Worm (Caenorhabditis elegans): ENCODE data around the gene vha-15.
A peak's percentile ranks its signal among the peaks of the same experiment; 100 is the strongest.

vha-15 gene

ce11 chrX:2266777-2267176, 29.1 kb downstream of the vha-15 start:
- no peak for TF ChIP-seq snpc-4 (tag; optimal IDR thresholded peaks at IDR 0.05)
- no peak for TF ChIP-seq nhr-21 (tag; optimal IDR thresholded peaks at IDR 0.05)
- no peak for TF ChIP-seq lin-39 (tag; optimal IDR thresholded peaks at IDR 0.05)
- TF ChIP-seq nhr-77 (tag; optimal IDR thresholded peaks at IDR 0.05), result no peak
- no peak for TF ChIP-seq peb-1 (tag; optimal IDR thresholded peaks at IDR 0.05)
- TF ChIP-seq crh-2 (tag; optimal IDR thresholded peaks at IDR 0.05), result no peak
- TF ChIP-seq nhr-237 (tag; optimal IDR thresholded peaks at IDR 0.05), result no peak
- no peak for TF ChIP-seq sma-3 (GFP tag; optimal IDR thresholded peaks at IDR 0.05)
- TF ChIP-seq nhr-11 (tag; optimal IDR thresholded peaks at IDR 0.05), result no peak
- TF ChIP-seq sma-9 (GFP tag; optimal IDR thresholded peaks at IDR 0.05), result no peak
- TF ChIP-seq sma-9 (tag; optimal IDR thresholded peaks at IDR 0.05), result no peak
- TF ChIP-seq elt-3 (tag; optimal IDR thresholded peaks at IDR 0.05), result no peak
- TF ChIP-seq unc-39 (tag; optimal IDR thresholded peaks at IDR 0.05), result no peak
- no peak for TF ChIP-seq ZK546.5 (tag; optimal IDR thresholded peaks at IDR 0.05)
- TF ChIP-seq dmd-4 (tag; optimal IDR thresholded peaks at IDR 0.05), result no peak
- no peak for TF ChIP-seq ceh-82 (tag; optimal IDR thresholded peaks at IDR 0.05)

DNA sequence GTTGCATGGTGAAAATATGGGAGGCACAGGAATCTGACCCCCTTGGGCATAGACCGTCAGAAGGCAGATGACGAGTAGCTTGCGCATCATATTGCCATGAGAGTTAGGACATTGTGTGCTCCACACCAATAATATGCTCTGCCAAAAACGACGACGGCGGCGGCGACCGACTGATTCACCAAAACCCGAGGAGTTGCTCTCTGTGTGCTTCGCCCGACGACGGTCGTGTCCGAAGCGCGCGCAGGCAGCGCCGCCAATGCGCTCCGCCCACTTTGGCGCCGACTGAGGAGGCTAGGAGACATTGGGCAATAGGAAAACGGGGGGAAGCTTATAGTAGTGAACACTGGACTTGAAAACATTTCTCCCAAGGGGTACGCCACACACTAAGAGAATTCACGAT, 30.2 kb downstream of the vha-15 start, which contains the start of gene AH9.6:
AH9.6 (minus strand) TSS at position 183 of the 400 bp plus-strand sequence.
- TF ChIP-seq nhr-77 (tag; optimal IDR thresholded peaks at IDR 0.05), result no peak
- TF ChIP-seq ceh-16 (tag; optimal IDR thresholded peaks at IDR 0.05), result no peak
- peak; percentile 5 for TF ChIP-seq unc-55 (GFP tag; optimal IDR thresholded peaks at IDR 0.05)

- TF ChIP-seq C34F6.9 (tag; optimal IDR thresholded peaks at IDR 0.05), result no peak
- TF ChIP-seq sma-9 (GFP tag; optimal IDR thresholded peaks at IDR 0.05), result peak; percentile 29
- TF ChIP-seq sma-9 (tag; optimal IDR thresholded peaks at IDR 0.05), result no peak
- no peak for TF ChIP-seq mab-5 (tag; optimal IDR thresholded peaks at IDR 0.05)
- TF ChIP-seq blmp-1 (tag; optimal IDR thresholded peaks at IDR 0.05; ENCODE audit: insufficient read depth), result no peak
- TF ChIP-seq nhr-237 (tag; optimal IDR thresholded peaks at IDR 0.05), result no peak
- no peak for TF ChIP-seq Y55F3AM.14 (GFP tag; optimal IDR thresholded peaks at IDR 0.05)
Measured at ce11 chrX:2271429-2271828, 33.7 kb downstream of the vha-15 start.

DNA sequence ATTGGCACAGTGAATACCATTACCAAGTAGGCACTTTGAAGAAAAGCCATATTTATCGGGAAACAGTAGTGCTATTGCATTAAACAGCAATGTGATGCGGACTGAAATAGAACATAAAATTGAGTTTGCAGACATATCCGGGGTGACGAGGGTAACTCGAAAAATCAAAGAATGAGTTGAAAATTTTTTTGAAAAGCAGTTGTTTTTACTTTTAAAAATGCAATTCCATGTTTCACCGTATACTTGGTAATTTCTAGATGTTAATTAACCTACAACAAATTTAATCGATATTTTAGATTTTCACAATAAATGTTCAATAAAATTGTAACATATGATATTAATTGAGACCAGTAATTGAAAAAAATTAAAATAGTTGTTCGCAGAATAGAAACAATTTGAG, 36.5 kb downstream of the vha-15 start, which contains the start of gene AH9.4:
AH9.4 (minus strand) TSS at position 101 of the 400 bp plus-strand sequence.
- TF ChIP-seq blmp-1 (tag; optimal IDR thresholded peaks at IDR 0.05; ENCODE audit: insufficient read depth), result no peak
- TF ChIP-seq dmd-4 (tag; optimal IDR thresholded peaks at IDR 0.05), result no peak

DNA sequence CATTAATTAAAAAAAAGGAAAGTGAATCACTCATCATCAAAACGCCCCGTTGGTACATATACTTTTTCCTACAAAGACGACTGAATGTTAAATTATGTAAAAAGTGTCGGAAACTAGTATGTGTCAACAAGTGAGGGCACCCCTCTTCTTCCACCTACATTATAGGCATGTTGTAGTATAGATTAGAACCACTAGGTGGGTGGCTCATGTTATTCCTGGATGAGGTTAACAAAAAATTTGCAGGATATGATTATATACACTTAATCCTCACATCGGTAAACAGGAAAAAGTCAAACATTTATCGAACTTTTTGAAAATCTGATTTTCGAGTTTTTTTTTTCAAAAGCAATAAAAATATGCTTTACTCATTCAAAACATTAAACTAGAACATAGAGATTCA, 38.3 kb downstream of the vha-15 start:
- TF ChIP-seq snpc-4 (tag; optimal IDR thresholded peaks at IDR 0.05), result no peak
- no peak for TF ChIP-seq ZK546.5 (tag; optimal IDR thresholded peaks at IDR 0.05)
- no peak for TF ChIP-seq fos-1 (tag; optimal IDR thresholded peaks at IDR 0.05)
- TF ChIP-seq lin-13 (GFP tag; optimal IDR thresholded peaks at IDR 0.05), result no peak
- no peak for TF ChIP-seq nhr-11 (tag; optimal IDR thresholded peaks at IDR 0.05)
- TF ChIP-seq unc-62 (GFP tag; optimal IDR thresholded peaks at IDR 0.05), result no peak
- no peak for TF ChIP-seq ceh-16 (tag; optimal IDR thresholded peaks at IDR 0.05)
- no peak for TF ChIP-seq gmeb-1 (tag; optimal IDR thresholded peaks at IDR 0.05)
- no peak for TF ChIP-seq dmd-4 (tag; optimal IDR thresholded peaks at IDR 0.05)
- no peak for TF ChIP-seq zag-1 (tag; optimal IDR thresholded peaks at IDR 0.05)
- no peak for TF ChIP-seq nhr-129 (tag; optimal IDR thresholded peaks at IDR 0.05)
- TF ChIP-seq lsy-2 (tag; optimal IDR thresholded peaks at IDR 0.05), result no peak

DNA sequence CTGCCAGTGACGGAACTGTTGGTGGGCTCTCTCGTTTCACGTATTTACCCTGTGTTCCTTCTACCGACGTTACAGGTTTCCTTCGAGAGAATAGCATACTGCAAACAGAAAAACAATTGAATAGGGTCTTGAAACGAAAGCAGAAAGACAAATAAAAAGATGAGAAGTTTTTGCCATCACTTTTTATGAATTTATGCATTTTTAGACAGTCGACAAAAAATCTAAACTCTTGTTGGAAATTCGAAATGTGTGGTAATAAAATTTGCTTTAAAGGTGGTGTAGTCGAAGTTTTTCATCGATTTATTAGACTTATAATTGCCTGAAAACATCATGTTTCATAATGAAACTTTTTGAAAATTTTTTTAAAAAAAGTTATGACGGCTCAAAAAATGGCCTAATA, 49.4 kb downstream of the vha-15 start, which contains the start of gene sav-1:
sav-1 (minus strand) TSS at position 101 of the 400 bp plus-strand sequence.
- TF ChIP-seq sma-3 (GFP tag; optimal IDR thresholded peaks at IDR 0.05) (no peak), blmp-1 (tag; optimal IDR thresholded peaks at IDR 0.05; ENCODE audit: insufficient read depth) (no peak), snpc-4 (tag; optimal IDR thresholded peaks at IDR 0.05) (no peak), peb-1 (tag; optimal IDR thresholded peaks at IDR 0.05) (no peak), mab-5 (tag; optimal IDR thresholded peaks at IDR 0.05) (no peak), nhr-10 (tag; optimal IDR thresholded peaks at IDR 0.05) (no peak), nhr-23 (tag; optimal IDR thresholded peaks at IDR 0.05) (no peak)

DNA sequence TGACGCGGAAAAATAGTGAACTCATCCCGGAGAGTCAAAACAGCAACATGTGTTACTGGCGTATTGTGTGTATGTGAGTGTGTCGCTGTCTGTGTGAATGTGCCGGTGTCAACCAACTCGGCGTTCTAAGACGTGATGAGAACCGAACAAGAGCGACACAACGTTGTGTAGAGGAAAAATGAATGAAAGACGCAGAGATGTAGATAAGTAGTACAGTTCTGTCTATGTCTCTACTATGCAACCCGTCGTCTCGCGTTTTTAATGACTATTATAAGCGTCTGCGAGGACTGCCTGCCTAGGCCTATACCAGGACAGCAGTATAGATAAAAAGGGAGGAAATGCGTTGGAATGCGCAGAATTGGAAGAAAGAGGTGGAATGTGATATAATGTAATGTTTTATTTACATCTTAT, 50.3 kb downstream of the vha-15 start:
- TF ChIP-seq blmp-1 (tag; optimal IDR thresholded peaks at IDR 0.05; ENCODE audit: insufficient read depth) (no peak), fos-1 (tag; optimal IDR thresholded peaks at IDR 0.05) (peak; percentile 74), snpc-4 (tag; optimal IDR thresholded peaks at IDR 0.05) (no peak), ztf-11 (tag; optimal IDR thresholded peaks at IDR 0.05) (no peak), lsy-2 (tag; optimal IDR thresholded peaks at IDR 0.05) (peak in 1 of 2 experiments; percentile 21), C34F6.9 (tag; optimal IDR thresholded peaks at IDR 0.05) (no peak), nhr-6 (tag; optimal IDR thresholded peaks at IDR 0.05) (no peak), sma-9 (GFP tag; optimal IDR thresholded peaks at IDR 0.05) (no peak), sma-9 (tag; optimal IDR thresholded peaks at IDR 0.05) (no peak), Y55F3AM.14 (GFP tag; optimal IDR thresholded peaks at IDR 0.05) (no peak), ceh-82 (tag; optimal IDR thresholded peaks at IDR 0.05) (no peak), gmeb-1 (tag; optimal IDR thresholded peaks at IDR 0.05) (peak; percentile 1), dmd-4 (tag; optimal IDR thresholded peaks at IDR 0.05) (no peak), F13H6.1 (tag; optimal IDR thresholded peaks at IDR 0.05) (peak; percentile 50), sma-3 (GFP tag; optimal IDR thresholded peaks at IDR 0.05) (no peak), unc-62 (GFP tag; optimal IDR thresholded peaks at IDR 0.05) (no peak), mab-5 (tag; optimal IDR thresholded peaks at IDR 0.05) (no peak), sem-4 (tag; optimal IDR thresholded peaks at IDR 0.05) (peak; percentile 7), nhr-25 (tag; optimal IDR thresholded peaks at IDR 0.05) (peak; percentile 7), nhr-12 (tag; optimal IDR thresholded peaks at IDR 0.05) (no peak), ztf-1 (GFP tag; conservative IDR thresholded peaks at IDR 0.05) (no peak), nhr-237 (tag; optimal IDR thresholded peaks at IDR 0.05) (no peak), ceh-16 (tag; optimal IDR thresholded peaks at IDR 0.05) (peak; percentile 5), nhr-129 (tag; optimal IDR thresholded peaks at IDR 0.05) (peak; percentile 61)
